Worm (Caenorhabditis elegans): ENCODE results near the gene fbxc-26.

- TF ChIP-seq dpl-1 (GFP tag; optimal IDR thresholded peaks at IDR 0.05): no peak
- no peak for TF ChIP-seq unc-62 (GFP tag; optimal IDR thresholded peaks at IDR 0.05 in 1 of 2)
- TF ChIP-seq unc-62 (tag; optimal IDR thresholded peaks at IDR 0.05): no peak
- no peak for TF ChIP-seq daf-12 (tag; optimal IDR thresholded peaks at IDR 0.05)
- no peak for TF ChIP-seq nhr-77 (tag; optimal IDR thresholded peaks at IDR 0.05)
- no peak for TF ChIP-seq ces-1 (GFP tag; optimal IDR thresholded peaks at IDR 0.05)
Measured at ce11 chrII:1742535-1742934, 48.1 kb upstream of the fbxc-26 start, which contains the start of gene F36H5.12.
